Worm (Caenorhabditis elegans) whole organism, L2 larva: ENCODE measurements around the gene Y62E10A.24.

Experiments
- C34F6.9 ChIP-seq: fragments of 150-350 bp; optimal IDR thresholded peaks from 2 replicates; lab custom pipeline; 2014; ENCODE audit warnings: missing biosample characterization, missing genetic modification characterization
- F13H6.1 ChIP-seq: sonication (generic microtip); optimal IDR thresholded peaks from 2 replicates; lab custom pipeline; 2016; ENCODE audit warnings: missing genetic modification characterization, missing compliant biosample characterization
- R02D3.7 ChIP-seq: fragments of 150-350 bp; optimal IDR thresholded peaks from 2 replicates; lab custom pipeline; 2014; ENCODE audit warnings: missing biosample characterization, missing genetic modification characterization
- Y55F3AM.14 ChIP-seq: fragments of 200-800 bp; sonication (Bioruptor generic); optimal IDR thresholded peaks from 2 replicates; lab custom pipeline; 2018; ENCODE audit warnings: mild to moderate bottlenecking, missing genetic modification characterization, missing compliant biosample characterization
- ZK546.5 ChIP-seq: sonication (generic microtip); optimal IDR thresholded peaks from 2 replicates; lab custom pipeline; 2017; ENCODE audit warnings: missing biosample characterization, missing genetic modification characterization
- alr-1 ChIP-seq: fragments of 150-350 bp; optimal IDR thresholded peaks from 2 replicates; lab custom pipeline; 2014; ENCODE audit warnings: missing biosample characterization, missing genetic modification characterization
- aly-2 ChIP-seq: fragments of 150-350 bp; optimal IDR thresholded peaks from 2 replicates; lab custom pipeline; 2014; ENCODE audit warnings: missing biosample characterization, missing genetic modification characterization
- ama-1 ChIP-seq: fragments of 150-350 bp; optimal IDR thresholded peaks from 2 replicates; lab custom pipeline; 2018; ENCODE audit warnings: inconsistent platforms
- blmp-1 ChIP-seq: sonication (generic microtip); optimal IDR thresholded peaks from 2 replicates; lab custom pipeline; 2017; ENCODE audit warnings: missing genetic modification characterization, mild to moderate bottlenecking, missing compliant biosample characterization, antibody characterized with exemption, moderate library complexity; ENCODE audit not compliant: insufficient read depth
- ceh-16 ChIP-seq: fragments of 150-350 bp; optimal IDR thresholded peaks from 2 replicates; lab custom pipeline; 2014; ENCODE audit warnings: missing biosample characterization, missing genetic modification characterization
- ceh-82 ChIP-seq: fragments of 150-350 bp; optimal IDR thresholded peaks from 2 replicates; lab custom pipeline; 2014; ENCODE audit warnings: missing biosample characterization, missing genetic modification characterization
- crh-2 ChIP-seq: sonication (generic microtip); optimal IDR thresholded peaks from 2 replicates; lab custom pipeline; 2017; ENCODE audit warnings: missing biosample characterization, missing genetic modification characterization
- dmd-4 ChIP-seq: sonication (generic microtip); optimal IDR thresholded peaks from 2 replicates; lab custom pipeline; 2017; ENCODE audit warnings: missing biosample characterization, missing genetic modification characterization
- egl-27 ChIP-seq: sonication (generic microtip); optimal IDR thresholded peaks from 3 replicates; lab custom pipeline; 2017; ENCODE audit warnings: missing biosample characterization, missing genetic modification reagents, missing genetic modification characterization
- elt-1 ChIP-seq: fragments of 150-350 bp; optimal IDR thresholded peaks from 2 replicates; lab custom pipeline; 2014; ENCODE audit warnings: missing biosample characterization, missing genetic modification characterization
- elt-3 ChIP-seq: sonication (generic microtip); optimal IDR thresholded peaks from 2 replicates; lab custom pipeline; 2017; ENCODE audit warnings: missing biosample characterization, missing genetic modification characterization
- fos-1 ChIP-seq: fragments of 150-350 bp; optimal IDR thresholded peaks from 2 replicates; lab custom pipeline; 2014; ENCODE audit warnings: missing biosample characterization, missing genetic modification characterization
- gmeb-1 ChIP-seq: fragments of 150-350 bp; optimal IDR thresholded peaks from 2 replicates; lab custom pipeline; 2014; ENCODE audit warnings: missing biosample characterization, missing genetic modification characterization
- lin-11 ChIP-seq: fragments of 150-350 bp; sonication (generic microtip); optimal IDR thresholded peaks from 2 replicates; lab custom pipeline; 2014; ENCODE audit warnings: missing biosample characterization, missing genetic modification characterization, inconsistent platforms, mixed read lengths
- lin-13 ChIP-seq: fragments of 150-350 bp; optimal IDR thresholded peaks from 2 replicates; lab custom pipeline; 2014; ENCODE audit warnings: missing biosample characterization, missing genetic modification reagents, missing genetic modification characterization
- lin-39 ChIP-seq: fragments of 150-350 bp; optimal IDR thresholded peaks from 2 replicates; lab custom pipeline; 2014; ENCODE audit warnings: missing biosample characterization, missing genetic modification reagents, missing genetic modification characterization
- lsy-2 ChIP-seq, 2 experiments: fragments of 150-350 bp in 1 of 2; sonication (generic microtip) in 1 of 2; optimal IDR thresholded peaks; 2 replicates each; lab custom pipeline; 2014 to 2017; ENCODE audit warnings: missing biosample characterization in 2 of 2, missing genetic modification characterization in 2 of 2
- mab-5 ChIP-seq: fragments of 150-350 bp; optimal IDR thresholded peaks from 2 replicates; lab custom pipeline; 2014; ENCODE audit warnings: missing biosample characterization, missing genetic modification characterization
- mbf-1 ChIP-seq: sonication (generic microtip); optimal IDR thresholded peaks from 2 replicates; lab custom pipeline; 2017; ENCODE audit warnings: missing biosample characterization, missing genetic modification characterization
- mdl-1 ChIP-seq, 2 experiments: fragments of 150-350 bp in 1 of 2; sonication (generic microtip) in 1 of 2; optimal IDR thresholded peaks; 2 replicates each; lab custom pipeline; 2017; ENCODE audit warnings: missing biosample characterization in 2 of 2, missing genetic modification characterization in 2 of 2
- nhr-10 ChIP-seq: sonication (generic microtip); optimal IDR thresholded peaks from 2 replicates; lab custom pipeline; 2017; ENCODE audit warnings: missing biosample characterization, missing genetic modification characterization
- nhr-12 ChIP-seq: fragments of 150-350 bp; optimal IDR thresholded peaks from 2 replicates; lab custom pipeline; 2014; ENCODE audit warnings: missing biosample characterization, missing genetic modification characterization
- nhr-129 ChIP-seq: fragments of 150-350 bp; optimal IDR thresholded peaks from 2 replicates; lab custom pipeline; 2014; ENCODE audit warnings: missing biosample characterization, missing genetic modification characterization
- nhr-21 ChIP-seq: fragments of 150-350 bp; optimal IDR thresholded peaks from 2 replicates; lab custom pipeline; 2014; ENCODE audit warnings: missing biosample characterization, missing genetic modification characterization
- nhr-23 ChIP-seq: fragments of 150-350 bp; optimal IDR thresholded peaks from 2 replicates; lab custom pipeline; 2014; ENCODE audit warnings: missing biosample characterization, missing genetic modification reagents, missing genetic modification characterization
- nhr-237 ChIP-seq: fragments of 150-350 bp; optimal IDR thresholded peaks from 2 replicates; lab custom pipeline; 2014; ENCODE audit warnings: missing biosample characterization, missing genetic modification characterization
- nhr-25 ChIP-seq: fragments of 150-350 bp; sonication (generic microtip); optimal IDR thresholded peaks from 3 replicates; lab custom pipeline; 2014; ENCODE audit warnings: missing biosample characterization, missing genetic modification characterization
- nhr-6 ChIP-seq: fragments of 150-350 bp; optimal IDR thresholded peaks from 2 replicates; lab custom pipeline; 2014; ENCODE audit warnings: missing biosample characterization, missing genetic modification characterization
- nhr-77 ChIP-seq: fragments of 150-350 bp; optimal IDR thresholded peaks from 2 replicates; lab custom pipeline; 2014; ENCODE audit warnings: missing biosample characterization, missing genetic modification characterization
- peb-1 ChIP-seq: fragments of 150-350 bp; optimal IDR thresholded peaks from 2 replicates; lab custom pipeline; 2014; ENCODE audit warnings: missing biosample characterization, missing genetic modification characterization
- sem-4 ChIP-seq: fragments of 150-350 bp; optimal IDR thresholded peaks from 2 replicates; lab custom pipeline; 2014; ENCODE audit warnings: missing biosample characterization, missing genetic modification reagents, missing genetic modification characterization
- skn-1 ChIP-seq: sonication (generic microtip); optimal IDR thresholded peaks from 2 replicates; lab custom pipeline; 2017; ENCODE audit warnings: missing biosample characterization, missing genetic modification characterization
- sma-3 ChIP-seq: sonication (generic microtip); optimal IDR thresholded peaks from 2 replicates; lab custom pipeline; 2016; ENCODE audit warnings: missing genetic modification reagents, missing genetic modification characterization, missing compliant biosample characterization
- sma-9 ChIP-seq, 2 experiments: fragments of 150-350 bp in 1 of 2; sonication (generic microtip) in 1 of 2; optimal IDR thresholded peaks; 2 replicates each; lab custom pipeline; 2014 to 2016; ENCODE audit warnings: missing genetic modification characterization in 2 of 2, mild to moderate bottlenecking in 1 of 2, missing biosample characterization in 1 of 2, missing compliant biosample characterization in 1 of 2, missing genetic modification reagents in 1 of 2, moderate library complexity in 1 of 2
- snpc-4 ChIP-seq: fragments of 150-350 bp; optimal IDR thresholded peaks from 2 replicates; lab custom pipeline; 2014; ENCODE audit warnings: missing biosample characterization, missing genetic modification characterization
- unc-39 ChIP-seq: fragments of 150-350 bp; optimal IDR thresholded peaks from 2 replicates; lab custom pipeline; 2014; ENCODE audit warnings: missing biosample characterization, missing genetic modification characterization
- unc-55 ChIP-seq: fragments of 150-350 bp; sonication (generic microtip); optimal IDR thresholded peaks from 3 replicates; lab custom pipeline; 2014; ENCODE audit warnings: missing biosample characterization, missing genetic modification reagents, missing genetic modification characterization
- unc-62 ChIP-seq: fragments of 150-350 bp; optimal IDR thresholded peaks from 2 replicates; lab custom pipeline; 2014; ENCODE audit warnings: missing biosample characterization, missing genetic modification reagents, missing genetic modification characterization
- ztf-1 ChIP-seq: fragments of 200-800 bp; sonication (Bioruptor generic); conservative IDR thresholded peaks from 2 replicates; pipeline ENCODE4 v1.3.6; 2022; ENCODE audit warnings: missing genetic modification characterization, missing compliant biosample characterization
- ztf-11 ChIP-seq: sonication (generic microtip); optimal IDR thresholded peaks from 2 replicates; lab custom pipeline; 2017; ENCODE audit warnings: missing biosample characterization, missing genetic modification characterization
- ztf-4 ChIP-seq: fragments of 150-350 bp; optimal IDR thresholded peaks from 2 replicates; lab custom pipeline; 2014; ENCODE audit warnings: missing biosample characterization, missing genetic modification characterization

Gene Y62E10A.24

ce11 chrIV:13383763-13384436 is 13.4 kb downstream of the Y62E10A.24 start, which contains the start of gene rab-19:
Gene rab-19, minus strand, starts transcription at chrIV:13384386.
- TF ChIP-seq crh-2 (no peak), sma-3 (GFP tag; lab: Kevin White, UChicago) (no peak), aly-2 (no peak), C34F6.9 (tag; lab: Kevin White, UChicago) (peak; percentile 37), peb-1 (tag; lab: Kevin White, UChicago) (no peak), R02D3.7 (tag; lab: Kevin White, UChicago) (no peak), unc-55 (GFP tag; lab: Kevin White, UChicago) (no peak), lsy-2 (tag; optimal IDR thresholded peaks at IDR 0.05; lab: Kevin White, UChicago) (peak in 1 of 2 experiments; percentile 35), nhr-77 (tag; lab: Kevin White, UChicago) (no peak), nhr-12 (tag; lab: Kevin White, UChicago) (no peak), nhr-129 (tag; lab: Kevin White, UChicago) (peak; percentile 87), skn-1 (tag; lab: Kevin White, UChicago) (no peak), Y55F3AM.14 (GFP tag; lab: Kevin White, UChicago) (no peak), blmp-1 (no peak), lin-11 (peak; percentile 37), nhr-6 (tag; lab: Kevin White, UChicago) (no peak), nhr-21 (tag; lab: Kevin White, UChicago) (no peak)
- TF ChIP-seq, all 48 proteins: peak for 4

ce11 chrIV:13386043-13386442 is 15.5 kb downstream of the Y62E10A.24 start, which contains the start of the genes Y62E10A.20, Y62E10A.23 and mdt-9:
Gene Y62E10A.20, minus strand, starts transcription at chrIV:13386091.
Gene Y62E10A.23, plus strand, starts transcription at chrIV:13386324.
Gene mdt-9, plus strand, starts transcription at chrIV:13386380.
- TF ChIP-seq fos-1 (tag; lab: Kevin White, UChicago) = peak; percentile 32
- peak; percentile 68 for TF ChIP-seq sem-4
- TF ChIP-seq nhr-6 (tag; lab: Kevin White, UChicago) = peak; percentile 51
- no peak for TF ChIP-seq elt-1
- no peak for TF ChIP-seq nhr-77 (tag; lab: Kevin White, UChicago)
- peak; percentile 36 for TF ChIP-seq alr-1 (tag; lab: Kevin White, UChicago)
- TF ChIP-seq C34F6.9 (tag; lab: Kevin White, UChicago) = peak; percentile 80
- TF ChIP-seq ZK546.5 (tag; lab: Kevin White, UChicago) = no peak
- TF ChIP-seq ztf-1 (GFP tag; lab: Robert Waterston, UW) = no peak
- TF ChIP-seq lin-11 = peak; percentile 73
- peak; percentile 56 for TF ChIP-seq ztf-4 (tag; lab: Kevin White, UChicago)
- peak; percentile 67 for TF ChIP-seq mab-5 (tag; lab: Kevin White, UChicago)
- TF ChIP-seq nhr-237 (tag; lab: Kevin White, UChicago) = no peak
- no peak for TF ChIP-seq Y55F3AM.14 (GFP tag; lab: Kevin White, UChicago)
- TF ChIP-seq snpc-4 (tag; lab: Kevin White, UChicago) = peak; percentile 78
- TF ChIP-seq blmp-1 = no peak
- no peak for TF ChIP-seq peb-1 (tag; lab: Kevin White, UChicago)
- TF ChIP-seq sma-3 (GFP tag; lab: Kevin White, UChicago) = peak; percentile 58
- no peak for TF ChIP-seq nhr-10 (tag; lab: Kevin White, UChicago)
- TF ChIP-seq ztf-11 (tag; lab: Kevin White, UChicago) = no peak
- TF ChIP-seq gmeb-1 (tag; lab: Kevin White, UChicago) = peak; percentile 79
- peak; percentile 98 for TF ChIP-seq nhr-129 (tag; lab: Kevin White, UChicago)
- no peak for TF ChIP-seq elt-3
- TF ChIP-seq mdl-1 (tag; optimal IDR thresholded peaks at IDR 0.05; lab: Kevin White, UChicago) = no peak
- peak; percentile 76 for TF ChIP-seq nhr-25
- no peak for TF ChIP-seq ceh-16 (tag; lab: Kevin White, UChicago)
- TF ChIP-seq sma-9 (GFP tag; optimal IDR thresholded peaks at IDR 0.05; lab: Kevin White, UChicago) = peak; percentile 71
- TF ChIP-seq sma-9 (tag; optimal IDR thresholded peaks at IDR 0.05; lab: Kevin White, UChicago) = no peak
- TF ChIP-seq lin-39 = no peak
- TF ChIP-seq nhr-21 (tag; lab: Kevin White, UChicago) = peak; percentile 58
- peak; percentile 45 to 86 for TF ChIP-seq lsy-2 (tag; optimal IDR thresholded peaks at IDR 0.05; lab: Kevin White, UChicago)
- TF ChIP-seq nhr-12 (tag; lab: Kevin White, UChicago) = no peak
- TF ChIP-seq lin-13 = peak; percentile 78
- TF ChIP-seq nhr-23 = no peak
- peak; percentile 51 for TF ChIP-seq F13H6.1 (tag; lab: Kevin White, UChicago)
- peak; percentile 95 for TF ChIP-seq unc-55 (GFP tag; lab: Kevin White, UChicago)
- no peak for TF ChIP-seq unc-39
- TF ChIP-seq unc-62 (GFP tag; lab: Kevin White, UChicago) = no peak
- TF ChIP-seq crh-2 = peak; percentile 86
- TF ChIP-seq egl-27 (tag; lab: Kevin White, UChicago) = peak; percentile 50
- no peak for TF ChIP-seq dmd-4 (tag; lab: Kevin White, UChicago)
- no peak for TF ChIP-seq ceh-82
- TF ChIP-seq mbf-1 (tag; lab: Kevin White, UChicago) = no peak
- no peak for TF ChIP-seq ama-1
- TF ChIP-seq, all 48 proteins: peak for 21
